Fruit fly (Drosophila melanogaster): ENCODE measurements around the gene spir.
A peak's percentile ranks its signal among the peaks of the same experiment; 100 is the strongest.

spir gene

dm6 chr2L:20264568-20265547 is 46.2 kb upstream of the spir start (continued):
- TF ChIP-seq CoRest (tag; optimal IDR thresholded peaks at IDR 0.05) (no peak), shn (GFP tag; optimal IDR thresholded peaks at IDR 0.05) (no peak), nmo (GFP tag; optimal IDR thresholded peaks at IDR 0.05) (no peak), z (GFP tag; IDR thresholded peaks at IDR 0.05) (no peak), D19A (tag; optimal IDR thresholded peaks at IDR 0.05) (peak; percentile 38), CG17568 (GFP tag; optimal IDR thresholded peaks at IDR 0.05) (no peak), CG7839 (tag; optimal IDR thresholded peaks at IDR 0.05) (peak; percentile 19), Mad (GFP tag; optimal IDR thresholded peaks at IDR 0.05) (no peak), gsb (GFP tag; IDR thresholded peaks at IDR 0.05) (no peak), CG3847 (GFP tag; IDR thresholded peaks at IDR 0.05) (no peak), Oaz (GFP tag; IDR thresholded peaks at IDR 0.05) (no peak), CG2116 (GFP tag; optimal IDR thresholded peaks at IDR 0.05) (no peak), Pdp1 (GFP tag; optimal IDR thresholded peaks at IDR 0.05) (no peak), gem (tag; optimal IDR thresholded peaks at IDR 0.05) (peak; percentile 40), pb (GFP tag; optimal IDR thresholded peaks at IDR 0.05) (no peak), CG15696 (tag; optimal IDR thresholded peaks at IDR 0.05) (no peak), NC2α (GFP tag; optimal IDR thresholded peaks at IDR 0.05) (no peak), mld (GFP tag; IDR thresholded peaks at IDR 0.05; ENCODE audit: partially characterized antibody) (no peak), lilli (GFP tag; optimal IDR thresholded peaks at IDR 0.05) (no peak), CG12744 (GFP tag; optimal IDR thresholded peaks at IDR 0.05) (no peak), NFAT (GFP tag; IDR thresholded peaks at IDR 0.05) (no peak), Doc3 (GFP tag; IDR thresholded peaks at IDR 0.05; ENCODE audit: partially characterized antibody) (no peak), crc (GFP tag; optimal IDR thresholded peaks at IDR 0.05) (no peak), btn (GFP tag; optimal IDR thresholded peaks at IDR 0.05) (no peak), CG10959 (GFP tag; IDR thresholded peaks at IDR 0.05) (no peak), ab (GFP tag; optimal IDR thresholded peaks at IDR 0.05) (no peak), CG11247 (GFP tag; IDR thresholded peaks at IDR 0.05) (no peak), Aef1 (GFP tag; IDR thresholded peaks at IDR 0.05) (no peak), CG10431 (GFP tag; optimal IDR thresholded peaks at IDR 0.05) (no peak), Ptx1 (GFP tag; IDR thresholded peaks at IDR 0.05) (peak; percentile 30; the same call in 1 of the 2 replicates), CG11723 (GFP tag; optimal IDR thresholded peaks at IDR 0.05) (no peak), CG10274 (GFP tag; optimal IDR thresholded peaks at IDR 0.05) (peak; percentile 66), psq (GFP tag; optimal IDR thresholded peaks at IDR 0.05) (no peak), Atf6 (GFP tag; IDR thresholded peaks at IDR 0.05) (peak; percentile 21; the same call in 1 of the 2 replicates), GATAe (GFP tag; conservative IDR thresholded peaks at IDR 0.05) (no peak; the same call in 1 of the 2 replicates), Dip3 (GFP tag; optimal IDR thresholded peaks at IDR 0.05) (no peak), Fer1 (GFP tag; optimal IDR thresholded peaks at IDR 0.05) (no peak), CG15011 (GFP tag; optimal IDR thresholded peaks at IDR 0.05) (no peak), tup (GFP tag; optimal IDR thresholded peaks at IDR 0.05) (no peak), HLH4C (GFP tag; IDR thresholded peaks at IDR 0.05; ENCODE audit: partially characterized antibody) (no peak), amos (GFP tag; IDR thresholded peaks at IDR 0.05; ENCODE audit: partially characterized antibody) (no peak), Atf3 (GFP tag; optimal IDR thresholded peaks at IDR 0.05) (no peak), CG2678 (tag; optimal IDR thresholded peaks at IDR 0.05) (peak; percentile 5), p53 (GFP tag; optimal IDR thresholded peaks at IDR 0.05) (no peak), CG2875 (GFP tag; optimal IDR thresholded peaks at IDR 0.05) (no peak), Sox102F (GFP tag; optimal IDR thresholded peaks at IDR 0.05) (peak; percentile 8), ken (GFP tag; IDR thresholded peaks at IDR 0.05) (no peak), CG9932 (GFP tag; IDR thresholded peaks at IDR 0.05) (peak; percentile 29; the same call in 1 of the 2 replicates), CG6683 (GFP tag; optimal IDR thresholded peaks at IDR 0.05) (no peak)

Data from whole organism, embryonic.